Worm (Caenorhabditis elegans): ENCODE results near the gene vms-1.

Gene vms-1

DNA sequence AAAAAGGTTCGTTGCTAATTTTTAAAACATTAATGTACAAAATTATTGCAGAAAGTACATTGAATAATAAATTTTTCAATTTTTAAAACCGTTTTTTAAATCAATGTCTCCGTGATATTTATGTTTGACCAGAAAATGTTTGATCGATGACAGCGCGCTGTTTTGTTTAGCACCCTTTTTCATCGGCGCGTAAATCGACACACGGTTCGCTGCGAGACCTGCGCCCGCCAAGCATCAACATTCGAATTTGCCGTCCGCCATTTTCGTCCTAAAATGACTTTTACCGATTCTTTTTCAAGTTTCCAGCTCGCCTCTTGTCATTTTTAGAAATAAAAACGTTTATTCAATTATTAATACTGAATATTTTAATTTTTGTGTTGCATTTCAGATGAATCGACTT, 12.6 kb downstream of the vms-1 start, which contains the start of gene plk-1 (continued):
- no peak for TF ChIP-seq nhr-43 (tag; optimal IDR thresholded peaks at IDR 0.05; ENCODE audit: poor library complexity, severe bottlenecking)
- TF ChIP-seq aly-2 (tag; optimal IDR thresholded peaks at IDR 0.05), result no peak
- peak; percentile 15 for TF ChIP-seq nhr-25 (tag; optimal IDR thresholded peaks at IDR 0.05)
- no peak for TF ChIP-seq ztf-11 (tag; optimal IDR thresholded peaks at IDR 0.05)
- TF ChIP-seq hmg-11 (tag; optimal IDR thresholded peaks at IDR 0.05), result peak; percentile 27
- TF ChIP-seq egl-27 (tag; optimal IDR thresholded peaks at IDR 0.05), result no peak
- no peak for TF ChIP-seq ZK546.5 (tag; optimal IDR thresholded peaks at IDR 0.05)
- no peak for TF ChIP-seq tbx-2 (tag; optimal IDR thresholded peaks at IDR 0.05)
- TF ChIP-seq daf-12 (tag; optimal IDR thresholded peaks at IDR 0.05), result no peak
- no peak for TF ChIP-seq nhr-28 (tag; optimal IDR thresholded peaks at IDR 0.05)
- no peak for TF ChIP-seq fos-1 (tag; optimal IDR thresholded peaks at IDR 0.05)
- no peak for TF ChIP-seq mml-1 (tag; optimal IDR thresholded peaks at IDR 0.05)
- no peak for TF ChIP-seq lsy-12 (tag; optimal IDR thresholded peaks at IDR 0.05)
- TF ChIP-seq nfya-1 (tag; optimal IDR thresholded peaks at IDR 0.05; ENCODE audit: insufficient read depth), result peak; percentile 59
- TF ChIP-seq ztf-4 (tag; optimal IDR thresholded peaks at IDR 0.05), result no peak
- TF ChIP-seq nhr-237 (tag; optimal IDR thresholded peaks at IDR 0.05), result no peak
- TF ChIP-seq snpc-4 (tag; optimal IDR thresholded peaks at IDR 0.05), result no peak

DNA sequence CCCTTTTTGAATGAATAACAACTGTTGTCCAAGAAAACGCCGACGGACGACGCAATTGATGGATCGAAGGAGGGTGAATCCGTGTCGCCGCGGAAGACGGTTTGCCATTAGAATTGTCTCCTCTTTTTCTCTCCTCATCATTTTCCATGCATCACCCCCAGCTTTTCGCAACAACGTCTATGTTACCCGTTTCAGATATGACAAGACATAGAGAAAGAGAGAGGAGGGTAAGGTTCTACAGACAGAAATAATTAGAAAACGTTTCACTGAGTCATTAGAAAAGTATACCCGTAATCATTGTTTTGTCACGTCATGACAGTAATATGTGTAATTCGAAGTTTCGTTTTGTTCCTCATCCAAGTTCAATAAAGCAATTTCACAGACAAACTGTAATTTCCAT, 17.4 kb downstream of the vms-1 start:
- TF ChIP-seq nhr-25 (tag; optimal IDR thresholded peaks at IDR 0.05) (peak; percentile 10), nhr-237 (tag; optimal IDR thresholded peaks at IDR 0.05) (no peak)

DNA sequence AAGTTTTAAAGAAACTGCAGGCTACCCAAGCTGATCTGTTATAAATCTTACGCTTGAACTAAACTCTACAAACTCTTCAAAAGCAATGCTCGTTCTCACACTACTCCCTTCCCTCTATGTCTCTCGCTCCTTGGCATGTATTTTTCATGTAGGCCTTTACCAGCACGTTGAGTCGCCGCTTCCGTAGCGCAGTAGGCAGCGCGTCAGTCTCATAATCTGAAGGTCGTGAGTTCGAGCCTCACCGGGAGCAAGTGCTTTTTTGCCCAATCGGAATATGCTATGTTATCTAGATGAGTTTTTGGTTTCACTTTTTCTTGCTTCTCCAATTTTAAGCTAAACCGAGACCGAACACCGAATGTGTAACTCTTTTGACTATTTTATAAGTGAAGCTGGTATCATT, 18.1 kb downstream of the vms-1 start:
- TF ChIP-seq ztf-4 (tag; optimal IDR thresholded peaks at IDR 0.05) (no peak), lin-39 (tag; optimal IDR thresholded peaks at IDR 0.05) (peak; percentile 75), hmg-11 (tag; optimal IDR thresholded peaks at IDR 0.05) (peak; percentile 70), nhr-23 (tag; optimal IDR thresholded peaks at IDR 0.05) (no peak), elt-3 (tag; optimal IDR thresholded peaks at IDR 0.05) (no peak), egl-27 (tag; optimal IDR thresholded peaks at IDR 0.05) (no peak), pha-4 (tag; optimal IDR thresholded peaks at IDR 0.05) (peak; percentile 45), nfya-1 (tag; optimal IDR thresholded peaks at IDR 0.05; ENCODE audit: insufficient read depth) (peak; percentile 66), elt-2 (tag; optimal IDR thresholded peaks at IDR 0.05) (peak; percentile 28)

DNA sequence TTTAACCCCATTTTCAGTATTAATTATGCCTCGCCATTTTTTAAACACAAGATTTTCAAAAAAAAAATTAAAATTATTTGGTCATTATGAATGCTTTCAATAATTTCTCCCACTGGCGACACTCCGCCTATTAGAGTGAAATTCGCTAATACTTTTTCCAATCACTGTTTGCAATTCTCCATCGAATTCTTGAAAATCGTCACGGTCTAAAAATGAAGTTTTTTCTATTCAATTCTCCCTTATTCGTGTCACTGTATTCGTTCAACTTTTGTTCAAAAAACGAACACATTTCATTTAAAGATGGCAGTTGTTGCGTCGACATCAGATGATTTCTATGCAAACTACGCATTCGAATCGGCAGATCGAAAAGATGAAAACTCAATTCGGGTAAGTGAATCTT, 20.2 kb downstream of the vms-1 start, which contains the start of gene C14B9.3:
Gene C14B9.3, plus strand, starts transcription at position 301 of the 400 bp plus-strand sequence.
- TF ChIP-seq ztf-11 (tag; optimal IDR thresholded peaks at IDR 0.05) (no peak), nhr-237 (tag; optimal IDR thresholded peaks at IDR 0.05) (no peak)

DNA sequence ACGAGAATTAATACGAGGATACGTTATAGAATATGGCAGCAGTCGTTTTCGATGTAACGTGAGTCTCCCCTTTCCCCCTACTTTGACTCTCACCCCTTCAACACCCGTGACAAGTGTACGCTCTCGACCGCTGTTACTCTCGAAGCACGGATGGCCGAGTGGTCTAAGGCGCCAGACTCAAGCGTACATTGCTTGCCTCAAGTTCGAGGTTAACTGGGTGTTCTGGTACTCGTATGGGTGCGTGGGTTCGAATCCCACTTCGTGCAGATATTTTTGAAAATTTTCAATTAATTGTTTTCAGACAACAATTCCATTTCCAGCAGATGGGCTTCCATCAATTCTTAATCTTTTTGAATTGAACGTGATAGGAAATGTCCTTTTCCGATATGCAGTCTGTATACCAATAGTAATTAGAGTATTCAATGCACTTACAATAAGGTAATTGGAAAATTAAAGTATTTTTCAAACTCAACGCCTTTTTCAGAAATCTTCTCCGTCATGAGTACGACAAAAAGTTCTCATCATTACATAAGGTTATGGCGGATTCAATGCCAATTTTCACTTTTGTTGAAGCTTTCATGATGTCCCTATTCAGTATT, 21.2 kb downstream of the vms-1 start:
- TF ChIP-seq nhr-12 (tag; optimal IDR thresholded peaks at IDR 0.05) (no peak), nfya-1 (tag; optimal IDR thresholded peaks at IDR 0.05; ENCODE audit: insufficient read depth) (peak; percentile 69), egl-5 (tag; optimal IDR thresholded peaks at IDR 0.05) (peak; percentile 33), pqm-1 (tag; optimal IDR thresholded peaks at IDR 0.05) (no peak), eor-1 (tag; optimal IDR thresholded peaks at IDR 0.05) (no peak), nhr-77 (tag; optimal IDR thresholded peaks at IDR 0.05) (no peak), unc-39 (tag; optimal IDR thresholded peaks at IDR 0.05) (no peak), hmg-11 (tag; optimal IDR thresholded peaks at IDR 0.05) (peak; percentile 78), ceh-9 (tag; optimal IDR thresholded peaks at IDR 0.05) (no peak), lin-39 (tag; optimal IDR thresholded peaks at IDR 0.05) (peak; percentile 80), ceh-16 (tag; optimal IDR thresholded peaks at IDR 0.05) (no peak), fkh-10 (GFP tag; optimal IDR thresholded peaks at IDR 0.05) (no peak), R02D3.7 (tag; optimal IDR thresholded peaks at IDR 0.05) (no peak), nhr-43 (tag; optimal IDR thresholded peaks at IDR 0.05; ENCODE audit: poor library complexity, severe bottlenecking) (peak; percentile 87), nhr-25 (tag; optimal IDR thresholded peaks at IDR 0.05) (peak; percentile 17), ama-1 (optimal IDR thresholded peaks at IDR 0.05) (peak; percentile 68), unc-62 (GFP tag; optimal IDR thresholded peaks at IDR 0.05) (no peak), elt-3 (tag; optimal IDR thresholded peaks at IDR 0.05) (no peak), zag-1 (tag; optimal IDR thresholded peaks at IDR 0.05) (no peak), lin-15B (tag; optimal IDR thresholded peaks at IDR 0.05) (peak; percentile 36), ceh-82 (tag; optimal IDR thresholded peaks at IDR 0.05) (no peak), fos-1 (tag; optimal IDR thresholded peaks at IDR 0.05) (no peak), mml-1 (tag; optimal IDR thresholded peaks at IDR 0.05) (no peak), ztf-11 (tag; optimal IDR thresholded peaks at IDR 0.05) (no peak), nhr-67 (tag; optimal IDR thresholded peaks at IDR 0.05) (no peak), aly-2 (tag; optimal IDR thresholded peaks at IDR 0.05) (no peak), sea-2 (GFP tag; optimal IDR thresholded peaks at IDR 0.05) (no peak), fkh-2 (tag; optimal IDR thresholded peaks at IDR 0.05) (no peak), pha-4 (tag; optimal IDR thresholded peaks at IDR 0.05) (peak; percentile 74), nhr-237 (tag; optimal IDR thresholded peaks at IDR 0.05) (no peak), nhr-28 (tag; optimal IDR thresholded peaks at IDR 0.05) (no peak), elt-2 (tag; optimal IDR thresholded peaks at IDR 0.05) (peak; percentile 35), egl-27 (tag; optimal IDR thresholded peaks at IDR 0.05) (peak; percentile 74), jun-1 (tag; optimal IDR thresholded peaks at IDR 0.05) (peak; percentile 64), mdl-1 (tag; optimal IDR thresholded peaks at IDR 0.05) (no peak), ztf-4 (tag; optimal IDR thresholded peaks at IDR 0.05) (peak; percentile 52)

Data from whole organism, L3 larva.